Fruit fly (Drosophila melanogaster) whole organism, embryonic: ENCODE results near the gene CG13484.

Experiments
- CG12071 ChIP-seq: fragments of 200-800 bp; sonication (Bioruptor generic); optimal IDR thresholded peaks from 3 replicates; lab custom pipeline; 2018; ENCODE audit warnings: missing biosample characterization, mild to moderate bottlenecking, missing genetic modification characterization
- CG12391 ChIP-seq: fragments of 200-800 bp; sonication (Bioruptor generic); optimal IDR thresholded peaks from 3 replicates; lab custom pipeline; 2018; ENCODE audit warnings: missing biosample characterization, mild to moderate bottlenecking, missing genetic modification characterization, moderate library complexity
- CG17912 ChIP-seq: fragments of 200-800 bp; sonication (Bioruptor generic); optimal IDR thresholded peaks from 2 replicates; lab custom pipeline; 2018; ENCODE audit warnings: missing biosample characterization, mild to moderate bottlenecking, missing genetic modification characterization
- CG3838 ChIP-seq: fragments of 200-800 bp; sonication (Bioruptor generic); optimal IDR thresholded peaks from 3 replicates; lab custom pipeline; 2016; ENCODE audit warnings: missing biosample characterization, missing genetic modification characterization
- rib ChIP-seq: fragments of 200-800 bp; sonication (Bioruptor generic); IDR thresholded peaks from 2 replicates; pipeline ENCODE4 v1.3.6; 2022; ENCODE audit warnings: missing biosample characterization, missing genetic modification characterization

DNA sequence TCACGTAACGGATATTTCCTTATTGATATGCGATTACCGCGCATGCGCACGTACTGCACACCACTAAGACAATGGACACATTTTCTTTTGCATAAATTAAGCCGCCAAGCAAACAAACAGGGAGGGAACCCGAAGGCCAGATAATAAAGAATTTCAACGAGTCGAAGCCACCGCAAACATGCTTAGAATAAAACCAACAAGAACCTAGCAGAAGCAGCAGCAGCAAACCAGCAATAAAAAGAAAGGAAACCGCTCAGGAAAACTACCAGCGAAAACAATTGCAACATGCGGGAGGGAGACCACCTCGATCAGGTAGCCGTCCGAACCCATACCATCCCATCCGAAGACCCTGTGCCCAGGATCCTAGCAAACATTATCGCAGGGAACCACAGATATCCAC, 23.7 kb upstream of the CG13484 start:
- no peak for TF ChIP-seq CG17912 (GFP tag; lab: Kevin White, UChicago)
- TF ChIP-seq rib (GFP tag; lab: Robert Waterston, UW), result no peak
- TF ChIP-seq CG12391 (tag; lab: Kevin White, UChicago), result no peak
- no peak for TF ChIP-seq CG3838 (GFP tag; lab: Kevin White, UChicago)
- TF ChIP-seq CG12071 (GFP tag; lab: Kevin White, UChicago), result no peak
